Fruit fly (Drosophila melanogaster): ENCODE data around the gene brv1.
A peak's percentile ranks its signal among the peaks of the same experiment; 100 is the strongest.

Gene brv1

dm6 chr3L:19516547-19516946 is 30.2 kb upstream of the brv1 start (continued):
- TF ChIP-seq lov (optimal IDR thresholded peaks at IDR 0.05) (no peak), lov (GFP tag; IDR thresholded peaks at IDR 0.05) (peak; percentile 95), bcd (GFP tag; optimal IDR thresholded peaks at IDR 0.05) (peak; percentile 97), Hr78 (GFP tag; optimal IDR thresholded peaks at IDR 0.05) (no peak), Dip3 (GFP tag; optimal IDR thresholded peaks at IDR 0.05) (peak; percentile 82), gsb-n (tag; optimal IDR thresholded peaks at IDR 0.05) (peak; percentile 78), CG12071 (GFP tag; optimal IDR thresholded peaks at IDR 0.05) (peak; percentile 82), sc (optimal IDR thresholded peaks at IDR 0.05) (no peak), sc (GFP tag; optimal IDR thresholded peaks at IDR 0.05) (peak; percentile 46), chif (GFP tag; optimal IDR thresholded peaks at IDR 0.05) (peak; percentile 85 to 94), Sox100B (GFP tag; optimal IDR thresholded peaks at IDR 0.05) (peak; percentile 67), CG8290 (GFP tag; optimal IDR thresholded peaks at IDR 0.05) (peak; percentile 95), CG8290 (tag; optimal IDR thresholded peaks at IDR 0.05) (peak; percentile 57 to 89), Xrp1 (GFP tag; IDR thresholded peaks at IDR 0.05) (no peak; the same call in 1 of the 2 replicates), CG30431 (GFP tag; optimal IDR thresholded peaks at IDR 0.05) (peak; percentile 91), CG8765 (GFP tag; IDR thresholded peaks at IDR 0.05) (peak; percentile 31; the same call in 1 of the 2 replicates), lola (GFP tag; optimal IDR thresholded peaks at IDR 0.05) (no peak), CG13296 (GFP tag; optimal IDR thresholded peaks at IDR 0.05) (peak; percentile 70), Trl (optimal IDR thresholded peaks at IDR 0.05) (no peak), Trl (GFP tag; optimal IDR thresholded peaks at IDR 0.05) (peak; percentile 98), CG11560 (tag; IDR thresholded peaks at IDR 0.05) (peak; percentile 77; the same call in 2 of the 3 replicates), lbe (GFP tag; optimal IDR thresholded peaks at IDR 0.05) (no peak), ftz-f1 (GFP tag; optimal IDR thresholded peaks at IDR 0.05) (peak; percentile 43), Xbp1 (GFP tag; optimal IDR thresholded peaks at IDR 0.05) (peak; percentile 90), dan (GFP tag; IDR thresholded peaks at IDR 0.05) (peak; percentile 43; the same call in 1 of the 2 replicates), Hr3 (GFP tag; optimal IDR thresholded peaks at IDR 0.05) (peak; percentile 89), CG12659 (GFP tag; optimal IDR thresholded peaks at IDR 0.05) (peak; percentile 81), CG3995 (GFP tag; optimal IDR thresholded peaks at IDR 0.05) (peak; percentile 59), CG13287 (GFP tag; IDR thresholded peaks at IDR 0.05; ENCODE audit: partially characterized antibody) (peak; percentile 59; the same call in 1 of the 2 replicates), CG12236 (GFP tag; optimal IDR thresholded peaks at IDR 0.05) (peak; percentile 78), CG3163 (GFP tag; optimal IDR thresholded peaks at IDR 0.05) (peak; percentile 68), nau (GFP tag; optimal IDR thresholded peaks at IDR 0.05) (peak; percentile 52), CG33213 (GFP tag; optimal IDR thresholded peaks at IDR 0.05) (peak; percentile 95), tll (GFP tag; optimal IDR thresholded peaks at IDR 0.05) (peak in 1 of 2 experiments; percentile 28), bbx (GFP tag; IDR thresholded peaks at IDR 0.05; ENCODE audit: partially characterized antibody) (peak; percentile 53; the same call in 1 of the 2 replicates), Nf-YC (tag; optimal IDR thresholded peaks at IDR 0.05) (no peak), Ssrp (tag; optimal IDR thresholded peaks at IDR 0.05) (peak; percentile 71), CG1832 (GFP tag; optimal IDR thresholded peaks at IDR 0.05) (no peak), CG18764 (GFP tag; optimal IDR thresholded peaks at IDR 0.05) (peak; percentile 89), CG5245 (GFP tag; optimal IDR thresholded peaks at IDR 0.05) (peak; percentile 87), Hmr (GFP tag; optimal IDR thresholded peaks at IDR 0.05) (peak; percentile 92), CG14710 (tag; optimal IDR thresholded peaks at IDR 0.05) (peak; percentile 83), NFAT (GFP tag; IDR thresholded peaks at IDR 0.05) (peak; percentile 97), CG9876 (GFP tag; optimal IDR thresholded peaks at IDR 0.05) (peak; percentile 94)

All from whole organism, embryonic.